Worm (Caenorhabditis elegans) whole organism, L4 larva: ENCODE data around the gene mif-1.

Source experiments
- F10B5.3 ChIP-seq: sonication (generic microtip); optimal IDR thresholded peaks from 2 replicates; lab custom pipeline; 2016; ENCODE audit warnings: mild to moderate bottlenecking, missing genetic modification characterization, missing compliant biosample characterization
- F26F4.8 ChIP-seq: fragments of 200-800 bp; sonication (Bioruptor generic); conservative IDR thresholded peaks from 2 replicates; pipeline ENCODE4 v1.3.6; 2022; ENCODE audit warnings: missing genetic modification characterization, missing compliant biosample characterization
- F49E8.2 ChIP-seq: sonication (generic microtip); optimal IDR thresholded peaks from 2 replicates; lab custom pipeline; 2016; ENCODE audit warnings: missing compliant biosample characterization, mild to moderate bottlenecking, missing genetic modification characterization, borderline replicate concordance
- T20F7.1 ChIP-seq: fragments of 200-800 bp; sonication (Bioruptor generic); optimal IDR thresholded peaks from 2 replicates; lab custom pipeline; 2018; ENCODE audit warnings: mild to moderate bottlenecking, missing genetic modification characterization, missing compliant biosample characterization
- T26A8.4 ChIP-seq: fragments of 200-800 bp; sonication (Bioruptor generic); IDR thresholded peaks from 2 replicates; pipeline ENCODE4 v1.3.6; 2022; ENCODE audit warnings: missing genetic modification characterization, missing compliant biosample characterization
- Y48G9A.11 ChIP-seq: fragments of 200-800 bp; sonication (Bioruptor generic); IDR thresholded peaks from 2 replicates; pipeline ENCODE4 v1.3.6; 2022; ENCODE audit warnings: missing genetic modification reagents, missing genetic modification characterization, missing compliant biosample characterization
- Y5F2A.4 ChIP-seq: fragments of 200-800 bp; sonication (Bioruptor generic); optimal IDR thresholded peaks from 2 replicates; lab custom pipeline; 2018; ENCODE audit warnings: mild to moderate bottlenecking, missing genetic modification characterization, missing compliant biosample characterization
- ZK337.2 ChIP-seq: fragments of 200-800 bp; sonication (Bioruptor generic); IDR thresholded peaks from 2 replicates; pipeline ENCODE4 v1.3.6; 2022; ENCODE audit warnings: missing genetic modification reagents, missing genetic modification characterization, missing compliant biosample characterization
- ZK546.5 ChIP-seq, 2 experiments: sonication (generic microtip); optimal IDR thresholded peaks; 2 replicates each; lab custom pipeline; 2017; ENCODE audit warnings: missing biosample characterization in 2 of 2, missing genetic modification characterization in 2 of 2
- aly-2 ChIP-seq: sonication (generic microtip); optimal IDR thresholded peaks from 2 replicates; lab custom pipeline; 2018; ENCODE audit warnings: missing biosample characterization, missing genetic modification characterization
- attf-4 ChIP-seq: sonication (generic microtip); optimal IDR thresholded peaks from 3 replicates; lab custom pipeline; 2017; ENCODE audit warnings: missing biosample characterization, missing genetic modification characterization
- ceh-20 ChIP-seq: fragments of 200-800 bp; sonication (Bioruptor generic); IDR thresholded peaks from 2 replicates; pipeline ENCODE4 v1.3.6; 2022; ENCODE audit warnings: missing genetic modification reagents, missing genetic modification characterization, missing compliant biosample characterization
- ceh-28 ChIP-seq: fragments of 150-350 bp; optimal IDR thresholded peaks from 2 replicates; lab custom pipeline; 2014; ENCODE audit warnings: missing biosample characterization, missing genetic modification reagents, missing genetic modification characterization
- ces-1 ChIP-seq: fragments of 150-350 bp; sonication (generic microtip); optimal IDR thresholded peaks from 4 replicates; lab custom pipeline; 2014; ENCODE audit warnings: missing biosample characterization, missing genetic modification reagents, missing genetic modification characterization
- cey-2 ChIP-seq: sonication (generic microtip); optimal IDR thresholded peaks from 3 replicates; lab custom pipeline; 2017; ENCODE audit warnings: missing genetic modification characterization, mild to moderate bottlenecking, missing compliant biosample characterization, antibody characterized with exemption, borderline replicate concordance; ENCODE audit not compliant: insufficient read depth
- ctbp-1 ChIP-seq: fragments of 200-800 bp; sonication (Bioruptor generic); IDR thresholded peaks from 2 replicates; pipeline ENCODE4 v1.3.6; 2022; ENCODE audit warnings: missing genetic modification reagents, missing genetic modification characterization, missing compliant biosample characterization
- daf-16 ChIP-seq, 3 experiments: sonication (generic microtip); optimal IDR thresholded peaks; 2 replicates each; lab custom pipeline; 2016 to 2017; ENCODE audit warnings: missing genetic modification characterization in 3 of 3, missing genetic modification reagents in 3 of 3, mild to moderate bottlenecking in 2 of 3, missing compliant biosample characterization in 2 of 3, missing biosample characterization in 1 of 3, moderate library complexity in 1 of 3
- daf-19 ChIP-seq: fragments of 200-800 bp; sonication (Bioruptor generic); conservative IDR thresholded peaks from 2 replicates; pipeline ENCODE4 v1.3.6; 2022; ENCODE audit warnings: missing genetic modification characterization, missing compliant biosample characterization
- dmd-6 ChIP-seq: fragments of 200-800 bp; sonication (Bioruptor generic); IDR thresholded peaks from 2 replicates; pipeline ENCODE4 v1.3.6; 2022; ENCODE audit warnings: missing genetic modification reagents, missing genetic modification characterization, missing compliant biosample characterization
- dmd-9 ChIP-seq: fragments of 200-800 bp; sonication (Bioruptor generic); IDR thresholded peaks from 2 replicates; pipeline ENCODE4 v1.3.6; 2022; ENCODE audit warnings: missing genetic modification reagents, missing genetic modification characterization, missing compliant biosample characterization
- dpl-1 ChIP-seq: fragments of 150-350 bp; optimal IDR thresholded peaks from 2 replicates; lab custom pipeline; 2014; ENCODE audit warnings: missing biosample characterization, missing genetic modification reagents, missing genetic modification characterization
- dve-1 ChIP-seq: sonication (generic microtip); optimal IDR thresholded peaks from 2 replicates; lab custom pipeline; 2017; ENCODE audit warnings: antibody characterized with exemption, mild to moderate bottlenecking, missing genetic modification characterization, missing compliant biosample characterization; ENCODE audit not compliant: insufficient read depth
- fkh-10 ChIP-seq: fragments of 150-350 bp; optimal IDR thresholded peaks from 2 replicates; lab custom pipeline; 2014; ENCODE audit warnings: missing biosample characterization, missing genetic modification reagents, missing genetic modification characterization
- hif-1 ChIP-seq, 2 experiments: sonication (generic microtip); optimal IDR thresholded peaks; 2 replicates each; lab custom pipeline; 2016 to 2017; ENCODE audit warnings: missing compliant biosample characterization in 2 of 2, missing genetic modification characterization in 2 of 2, missing genetic modification reagents in 2 of 2, missing genotype in 2 of 2, mild to moderate bottlenecking in 1 of 2
- hlh-11 ChIP-seq: fragments of 200-800 bp; sonication (Bioruptor generic); optimal IDR thresholded peaks from 2 replicates; lab custom pipeline; 2018; ENCODE audit warnings: mild to moderate bottlenecking, missing genetic modification characterization, missing compliant biosample characterization
- jun-1 ChIP-seq: fragments of 150-350 bp; optimal IDR thresholded peaks from 2 replicates; lab custom pipeline; 2014; ENCODE audit warnings: missing biosample characterization, missing genetic modification reagents, missing genetic modification characterization
- lir-3 ChIP-seq: sonication (generic microtip); optimal IDR thresholded peaks from 2 replicates; lab custom pipeline; 2016; ENCODE audit warnings: mild to moderate bottlenecking, missing genetic modification characterization, missing compliant biosample characterization
- lsy-2 ChIP-seq, 2 experiments: fragments of 150-350 bp in 1 of 2; sonication (generic microtip) in 1 of 2; optimal IDR thresholded peaks; 2 replicates each; lab custom pipeline; 2014 to 2017; ENCODE audit warnings: missing biosample characterization in 2 of 2, missing genetic modification characterization in 2 of 2
- madf-5 ChIP-seq, 2 experiments: fragments of 200-800 bp; sonication (Bioruptor generic); IDR thresholded peaks; 2 replicates each; pipeline ENCODE4 v1.3.6; 2022; ENCODE audit warnings: missing compliant biosample characterization in 2 of 2, missing genetic modification characterization in 2 of 2
- mes-2 ChIP-seq: sonication (generic microtip); optimal IDR thresholded peaks from 2 replicates; lab custom pipeline; 2016; ENCODE audit warnings: missing genotype, mild to moderate bottlenecking, missing genetic modification characterization, missing compliant biosample characterization; ENCODE audit not compliant: poor library complexity, severe bottlenecking
- nhr-111 ChIP-seq: fragments of 200-800 bp; sonication (Bioruptor generic); optimal IDR thresholded peaks from 2 replicates; lab custom pipeline; 2018; ENCODE audit warnings: mild to moderate bottlenecking, missing genetic modification characterization, missing compliant biosample characterization
- nhr-237 ChIP-seq: sonication (generic microtip); optimal IDR thresholded peaks from 2 replicates; lab custom pipeline; 2017; ENCODE audit warnings: missing biosample characterization, missing genetic modification characterization
- nhr-28 ChIP-seq: fragments of 150-350 bp; optimal IDR thresholded peaks from 2 replicates; lab custom pipeline; 2014; ENCODE audit warnings: missing biosample characterization, missing genetic modification characterization
- nhr-41 ChIP-seq: fragments of 200-800 bp; sonication (Bioruptor generic); IDR thresholded peaks from 2 replicates; pipeline ENCODE4 v1.3.6; 2022; ENCODE audit warnings: missing genetic modification reagents, missing genetic modification characterization, missing compliant biosample characterization
- nhr-42 ChIP-seq: fragments of 200-800 bp; sonication (Bioruptor generic); IDR thresholded peaks from 2 replicates; pipeline ENCODE4 v1.3.6; 2022; ENCODE audit warnings: missing genetic modification characterization, missing compliant biosample characterization
- php-3 ChIP-seq: fragments of 200-800 bp; sonication (Bioruptor generic); IDR thresholded peaks from 2 replicates; pipeline ENCODE4 v1.3.6; 2022; ENCODE audit warnings: missing genetic modification reagents, missing genetic modification characterization, missing compliant biosample characterization
- pqm-1 ChIP-seq: sonication (generic microtip); optimal IDR thresholded peaks from 2 replicates; lab custom pipeline; 2017; ENCODE audit warnings: missing biosample characterization, missing genetic modification characterization
- set-16 ChIP-seq: fragments of 200-800 bp; sonication (Bioruptor generic); IDR thresholded peaks from 2 replicates; pipeline ENCODE4 v1.3.6; 2022; ENCODE audit warnings: missing genetic modification reagents, missing genetic modification characterization, missing compliant biosample characterization
- spr-3 ChIP-seq: fragments of 200-800 bp; sonication (Bioruptor generic); optimal IDR thresholded peaks from 2 replicates; lab custom pipeline; 2018; ENCODE audit warnings: mild to moderate bottlenecking, missing genetic modification characterization, missing compliant biosample characterization
- tra-1 ChIP-seq: fragments of 200-800 bp; sonication (Bioruptor generic); IDR thresholded peaks from 2 replicates; pipeline ENCODE4 v1.3.6; 2022; ENCODE audit warnings: missing genetic modification reagents, missing genetic modification characterization, missing compliant biosample characterization
- unc-62 ChIP-seq, 3 experiments: fragments of 150-350 bp in 1 of 3; sonication (generic microtip); optimal IDR thresholded peaks in 2 of 3; peaks in 1 of 3; 1 replicate in 1 of 3; 2 replicates in 2 of 3; lab custom pipeline; 2014 to 2017; ENCODE audit warnings: missing biosample characterization in 3 of 3, missing genetic modification characterization in 3 of 3, missing genetic modification reagents in 3 of 3, missing genotype in 1 of 3
- vab-7 ChIP-seq: fragments of 200-800 bp; sonication (Bioruptor generic); IDR thresholded peaks from 2 replicates; pipeline ENCODE4 v1.3.6; 2022; ENCODE audit warnings: missing genetic modification reagents, missing genetic modification characterization, missing compliant biosample characterization
- zag-1 ChIP-seq: fragments of 150-350 bp; optimal IDR thresholded peaks from 2 replicates; lab custom pipeline; 2014; ENCODE audit warnings: missing biosample characterization, missing genetic modification characterization
- zip-11 ChIP-seq: fragments of 200-800 bp; sonication (Bioruptor generic); IDR thresholded peaks from 2 replicates; pipeline ENCODE4 v1.3.6; 2022; ENCODE audit warnings: missing genetic modification characterization, missing compliant biosample characterization

Gene mif-1

ce11 chrIII:11881549-11881948 is 33.6 kb downstream of the mif-1 start:
- no peak for TF ChIP-seq nhr-237 (tag; lab: Kevin White, UChicago)
- TF ChIP-seq dve-1: peak; percentile 85
- TF ChIP-seq T26A8.4: no peak
- peak; percentile 90 for TF ChIP-seq pqm-1 (tag; lab: Kevin White, UChicago)
- peak in 1 of 2 experiments; percentile 5 for TF ChIP-seq hif-1 (tag; optimal IDR thresholded peaks at IDR 0.05; lab: Kevin White, UChicago)
- TF ChIP-seq attf-4 (tag; lab: Kevin White, UChicago): no peak
- peak; percentile 83 for TF ChIP-seq nhr-28 (tag; lab: Kevin White, UChicago)
- no peak for TF ChIP-seq daf-19 (GFP tag; lab: Robert Waterston, UW)
- TF ChIP-seq mes-2: peak; percentile 11
- TF ChIP-seq hlh-11 (tag; lab: Kevin White, UChicago): peak; percentile 76
- peak; percentile 63 for TF ChIP-seq dmd-6 (GFP tag; lab: Robert Waterston, UW)
- peak; percentile 82 for TF ChIP-seq php-3 (GFP tag; lab: Robert Waterston, UW)
- TF ChIP-seq spr-3 (GFP tag; lab: Kevin White, UChicago): no peak
- no peak for TF ChIP-seq nhr-111 (GFP tag; lab: Kevin White, UChicago)
- no peak for TF ChIP-seq nhr-42 (GFP tag; lab: Robert Waterston, UW)
- no peak for TF ChIP-seq daf-16 (GFP tag; optimal IDR thresholded peaks at IDR 0.05; lab: Kevin White, UChicago)
- peak; percentile 94 for TF ChIP-seq daf-16 (tag; optimal IDR thresholded peaks at IDR 0.05; lab: Kevin White, UChicago)
- TF ChIP-seq unc-62 (GFP tag; optimal IDR thresholded peaks at IDR 0.05 in 1 of 2; lab: Kevin White, UChicago): peak in 1 of 2 experiments; percentile 41
- TF ChIP-seq unc-62 (tag; optimal IDR thresholded peaks at IDR 0.05; lab: Kevin White, UChicago): no peak
- TF ChIP-seq tra-1: no peak
- 0 out of 2 replicates have a peak, but pooled peaks have one; percentile 9 for TF ChIP-seq nhr-41

DNA sequence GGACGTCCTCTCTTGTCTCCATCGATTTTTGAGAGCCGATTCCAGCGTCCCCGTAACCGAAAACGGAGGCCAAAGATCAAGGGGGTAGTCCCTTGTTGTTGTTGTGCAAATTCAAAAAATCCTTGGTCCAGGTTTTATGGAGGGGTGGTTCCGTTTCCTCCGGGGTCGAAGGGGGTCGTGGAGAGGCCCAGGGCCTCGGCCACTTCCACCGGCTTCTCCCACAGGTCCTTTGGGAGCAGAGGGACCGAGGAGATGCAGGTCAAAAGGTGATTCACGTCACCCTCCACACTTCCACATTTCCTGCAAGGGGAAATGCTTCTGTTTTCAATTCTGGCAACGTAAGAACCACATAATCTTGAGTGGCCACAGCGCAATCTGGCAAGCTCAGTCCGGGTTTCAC is 35.7 kb downstream of the mif-1 start, which contains the start of gene fbxb-22:
Gene fbxb-22, minus strand, starts transcription at position 61 of the 400 bp plus-strand sequence.
- peak; percentile 81 for TF ChIP-seq set-16 (GFP tag; lab: Robert Waterston, UW)

ce11 chrIII:11891335-11891734 is 43.4 kb downstream of the mif-1 start, which contains the start of gene faah-5:
Gene faah-5, minus strand, starts transcription at chrIII:11891435.
- no peak for TF ChIP-seq nhr-111 (GFP tag; lab: Kevin White, UChicago)
- no peak for TF ChIP-seq ceh-20 (GFP tag; lab: Robert Waterston, UW)
- TF ChIP-seq jun-1: no peak
- no peak for TF ChIP-seq unc-62 (GFP tag; optimal IDR thresholded peaks at IDR 0.05 in 1 of 2; lab: Kevin White, UChicago)
- TF ChIP-seq unc-62 (tag; optimal IDR thresholded peaks at IDR 0.05; lab: Kevin White, UChicago): no peak
- no peak for TF ChIP-seq madf-5 (GFP tag; IDR thresholded peaks at IDR 0.05; lab: Robert Waterston, UW)
- TF ChIP-seq nhr-237 (tag; lab: Kevin White, UChicago): no peak
- TF ChIP-seq zag-1 (tag; lab: Kevin White, UChicago): no peak
- no peak for TF ChIP-seq F10B5.3 (tag; lab: Kevin White, UChicago)
- no peak for TF ChIP-seq F26F4.8
- TF ChIP-seq cey-2 (tag; lab: Kevin White, UChicago): no peak
- TF ChIP-seq lsy-2 (tag; optimal IDR thresholded peaks at IDR 0.05; lab: Kevin White, UChicago): no peak
- no peak for TF ChIP-seq ces-1 (GFP tag; lab: Kevin White, UChicago)
- TF ChIP-seq ZK337.2 (GFP tag; lab: Robert Waterston, UW): no peak
- no peak for TF ChIP-seq ceh-28 (tag; lab: Kevin White, UChicago)
- TF ChIP-seq dve-1: no peak
- no peak for TF ChIP-seq fkh-10 (GFP tag; lab: Kevin White, UChicago)

DNA sequence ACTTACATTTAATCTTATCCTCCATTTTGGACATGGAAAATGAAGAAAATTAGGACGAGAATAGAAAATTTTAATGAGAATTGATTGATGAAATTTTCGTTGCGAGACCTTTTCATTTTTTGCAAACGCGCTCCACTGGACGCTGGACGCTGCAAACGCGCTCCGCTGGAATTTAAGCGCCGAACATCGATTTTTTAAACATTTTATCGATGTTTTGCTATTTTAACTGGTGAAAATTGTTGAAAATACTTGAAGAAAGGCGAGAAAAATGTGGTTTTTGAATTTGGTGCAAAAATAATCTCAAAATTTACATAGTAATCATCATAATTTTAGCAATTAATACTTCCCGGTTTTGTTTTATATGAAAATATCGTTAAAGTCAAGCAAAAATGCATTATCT is 45.0 kb downstream of the mif-1 start, which contains the start of gene Y56A3A.41:
Gene Y56A3A.41, minus strand, starts transcription at position 101 of the 400 bp plus-strand sequence.
- no peak for TF ChIP-seq ceh-20 (GFP tag; lab: Robert Waterston, UW)
- no peak for TF ChIP-seq vab-7 (GFP tag; lab: Robert Waterston, UW)
- no peak for TF ChIP-seq lir-3 (tag; lab: Kevin White, UChicago)
- TF ChIP-seq dpl-1 (GFP tag; lab: Kevin White, UChicago): no peak
- no peak for TF ChIP-seq aly-2 (tag; lab: Kevin White, UChicago)
- TF ChIP-seq mes-2: no peak
- no peak for TF ChIP-seq ctbp-1
- no peak for TF ChIP-seq nhr-42 (GFP tag; lab: Robert Waterston, UW)
- TF ChIP-seq T20F7.1 (GFP tag; lab: Kevin White, UChicago): no peak
- no peak for TF ChIP-seq hlh-11 (tag; lab: Kevin White, UChicago)
- TF ChIP-seq zip-11: no peak
- no peak for TF ChIP-seq ZK546.5 (tag; optimal IDR thresholded peaks at IDR 0.05; lab: Kevin White, UChicago)
- TF ChIP-seq dmd-9 (GFP tag; lab: Robert Waterston, UW): no peak
- no peak for TF ChIP-seq Y5F2A.4 (GFP tag; lab: Kevin White, UChicago)
- TF ChIP-seq nhr-28 (tag; lab: Kevin White, UChicago): no peak
- no peak for TF ChIP-seq Y48G9A.11 (GFP tag; lab: Robert Waterston, UW)
- TF ChIP-seq F49E8.2 (tag; lab: Kevin White, UChicago): no peak
